Worm (Caenorhabditis elegans): ENCODE results near the gene grl-8.

The grl-8 gene

DNA sequence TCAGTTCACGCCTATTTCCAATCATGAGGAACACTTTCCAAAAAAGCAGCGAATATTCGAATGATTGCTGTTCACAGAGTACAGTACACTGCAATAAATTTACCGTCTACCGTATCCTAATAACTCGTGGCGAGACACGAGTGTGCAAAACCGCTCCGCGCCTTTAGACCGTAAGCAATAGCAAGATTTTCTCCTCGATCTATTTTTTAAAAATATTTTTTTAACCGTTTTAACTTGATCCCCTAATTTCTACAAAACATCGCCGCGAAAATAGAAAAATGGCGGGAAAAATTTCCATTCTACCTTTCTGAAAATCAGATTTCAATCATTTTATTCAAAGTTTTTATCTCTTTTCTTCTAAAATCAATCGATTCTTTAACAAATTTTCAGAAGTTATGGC is 30.2 kb downstream of the grl-8 start, which contains the start of gene era-1:
Gene era-1 (plus strand): TSS at position 366 of the 400 bp plus-strand sequence.
- TF ChIP-seq dve-1 (tag; optimal IDR thresholded peaks at IDR 0.05) (no peak), pha-2 (tag; optimal IDR thresholded peaks at IDR 0.05) (no peak), ceh-30 (tag; optimal IDR thresholded peaks at IDR 0.05) (no peak), pha-4 (tag; optimal IDR thresholded peaks at IDR 0.05) (no peak), ama-1 (optimal IDR thresholded peaks at IDR 0.05) (no peak), K09A11.1 (tag; optimal IDR thresholded peaks at IDR 0.05; ENCODE audit: insufficient read depth) (no peak), hlh-8 (tag; optimal IDR thresholded peaks at IDR 0.05) (no peak)

DNA sequence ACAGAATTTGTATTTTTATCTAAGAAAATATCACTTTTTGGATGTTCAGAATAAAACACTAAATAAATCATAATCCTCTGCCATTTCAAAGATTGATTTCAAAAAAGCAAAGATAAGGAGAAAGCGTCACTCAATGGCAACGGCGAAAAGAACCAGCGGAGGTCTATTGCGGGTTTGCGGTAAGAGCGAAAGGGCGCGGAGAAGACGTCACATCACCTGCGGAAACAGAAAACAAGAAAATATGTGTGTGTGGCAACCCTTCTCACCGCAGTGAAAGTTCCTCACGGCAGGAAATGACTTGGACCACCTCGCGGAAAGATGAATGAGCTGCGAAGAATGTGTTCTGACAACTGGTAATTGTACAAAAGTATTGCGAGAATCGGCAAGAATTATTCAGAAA is 33.1 kb downstream of the grl-8 start:
- TF ChIP-seq pqm-1 (tag; optimal IDR thresholded peaks at IDR 0.05), result no peak
- TF ChIP-seq ceh-24 (tag; optimal IDR thresholded peaks at IDR 0.05), result no peak
- no peak for TF ChIP-seq pros-1 (tag; optimal IDR thresholded peaks at IDR 0.05)
- TF ChIP-seq hlh-13 (GFP tag; optimal IDR thresholded peaks at IDR 0.05), result no peak
- TF ChIP-seq madf-2 (tag; optimal IDR thresholded peaks at IDR 0.05), result no peak
- TF ChIP-seq unc-86 (tag; optimal IDR thresholded peaks at IDR 0.05), result no peak
- no peak for TF ChIP-seq tbx-2 (tag; optimal IDR thresholded peaks at IDR 0.05)
- TF ChIP-seq zip-5 (tag; optimal IDR thresholded peaks at IDR 0.05), result no peak
- no peak for TF ChIP-seq gmeb-2 (tag; optimal IDR thresholded peaks at IDR 0.05)
- no peak for TF ChIP-seq ceh-2 (tag; optimal IDR thresholded peaks at IDR 0.05)
- no peak for TF ChIP-seq fkh-6 (tag; optimal IDR thresholded peaks at IDR 0.05)
- TF ChIP-seq ceh-19 (GFP tag; optimal IDR thresholded peaks at IDR 0.05), result no peak
- no peak for TF ChIP-seq mec-3 (tag; optimal IDR thresholded peaks at IDR 0.05; ENCODE audit: borderline replicate concordance)
- TF ChIP-seq hlh-15 (tag; optimal IDR thresholded peaks at IDR 0.05), result no peak
- TF ChIP-seq ztf-16 (tag; optimal IDR thresholded peaks at IDR 0.05), result no peak
- TF ChIP-seq hlh-30 (tag; optimal IDR thresholded peaks at IDR 0.05; ENCODE audit: insufficient read depth), result no peak
- no peak for TF ChIP-seq C38D4.7 (GFP tag; optimal IDR thresholded peaks at IDR 0.05)
- no peak for TF ChIP-seq dve-1 (tag; optimal IDR thresholded peaks at IDR 0.05)
- no peak for TF ChIP-seq dmd-4 (tag; optimal IDR thresholded peaks at IDR 0.05; ENCODE audit: borderline replicate concordance)
- TF ChIP-seq syd-9 (tag; optimal IDR thresholded peaks at IDR 0.05), result no peak

DNA sequence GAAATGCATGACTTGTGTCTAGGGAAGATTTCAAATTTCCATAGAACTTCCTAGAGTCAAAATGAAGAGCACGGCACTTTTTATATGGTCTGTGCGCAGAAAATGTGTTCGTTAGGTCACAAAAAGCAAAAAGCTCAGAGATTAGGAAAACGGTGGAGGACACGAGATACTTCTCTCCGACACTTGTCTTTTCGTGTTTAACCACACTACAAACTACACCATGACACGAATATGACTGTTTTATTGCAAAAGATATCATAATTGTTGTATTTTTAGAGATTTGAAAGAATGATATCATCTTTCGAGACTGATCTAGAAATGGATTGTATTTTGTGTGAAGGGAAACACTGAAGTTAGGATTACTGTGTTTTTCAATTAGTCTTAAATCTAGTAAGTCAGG is 33.9 kb downstream of the grl-8 start:
- TF ChIP-seq C38D4.7 (GFP tag; optimal IDR thresholded peaks at IDR 0.05) (no peak), pax-1 (tag; optimal IDR thresholded peaks at IDR 0.05) (no peak), gmeb-2 (tag; optimal IDR thresholded peaks at IDR 0.05) (no peak), pag-3 (tag; optimal IDR thresholded peaks at IDR 0.05; ENCODE audit: borderline replicate concordance) (no peak), ceh-14 (tag; optimal IDR thresholded peaks at IDR 0.05) (no peak), F13H6.1 (tag; optimal IDR thresholded peaks at IDR 0.05) (no peak), pqm-1 (tag; optimal IDR thresholded peaks at IDR 0.05) (no peak), odd-2 (tag; optimal IDR thresholded peaks at IDR 0.05) (no peak), che-1 (tag; optimal IDR thresholded peaks at IDR 0.05) (no peak), ama-1 (optimal IDR thresholded peaks at IDR 0.05) (no peak), sox-2 (GFP tag; IDR thresholded peaks at IDR 0.05) (no peak), ceh-48 (tag; optimal IDR thresholded peaks at IDR 0.05) (no peak), nhr-232 (tag; optimal IDR thresholded peaks at IDR 0.05) (no peak), ceh-9 (tag; optimal IDR thresholded peaks at IDR 0.05) (no peak), K09A11.1 (tag; optimal IDR thresholded peaks at IDR 0.05; ENCODE audit: insufficient read depth) (no peak), ceh-30 (tag; optimal IDR thresholded peaks at IDR 0.05) (no peak), lim-6 (tag; optimal IDR thresholded peaks at IDR 0.05) (no peak), fkh-6 (tag; optimal IDR thresholded peaks at IDR 0.05) (no peak), hlh-15 (tag; optimal IDR thresholded peaks at IDR 0.05) (no peak), ceh-18 (tag; optimal IDR thresholded peaks at IDR 0.05) (no peak)

DNA sequence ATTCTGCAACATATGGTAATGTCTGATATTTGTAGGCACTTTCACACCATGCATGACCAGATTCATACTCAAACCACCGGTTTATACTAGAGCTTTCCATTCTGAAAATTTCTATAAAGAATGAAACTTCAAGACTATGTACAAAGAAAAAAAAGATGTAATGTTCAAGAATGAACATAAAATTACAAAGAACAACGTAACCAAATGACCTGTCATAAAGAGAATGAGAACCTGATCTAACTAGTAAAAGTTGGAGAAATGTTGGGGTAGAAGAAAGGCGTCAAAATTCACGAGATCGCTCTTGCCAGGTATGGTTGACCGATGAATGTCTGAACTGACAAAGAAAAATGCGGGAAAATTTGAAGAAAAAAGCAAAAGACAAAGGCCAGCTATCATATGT is 35.3 kb downstream of the grl-8 start, which contains the start of gene W02F12.2:
Gene W02F12.2 (minus strand): TSS at position 101 of the 400 bp plus-strand sequence.
- TF ChIP-seq ceh-34 (tag; optimal IDR thresholded peaks at IDR 0.05) (no peak), zip-5 (tag; optimal IDR thresholded peaks at IDR 0.05) (no peak), pha-4 (tag; optimal IDR thresholded peaks at IDR 0.05) (no peak), pag-3 (tag; optimal IDR thresholded peaks at IDR 0.05; ENCODE audit: borderline replicate concordance) (no peak), lim-6 (tag; optimal IDR thresholded peaks at IDR 0.05) (no peak), dmd-4 (tag; optimal IDR thresholded peaks at IDR 0.05; ENCODE audit: borderline replicate concordance) (no peak), K09A11.1 (tag; optimal IDR thresholded peaks at IDR 0.05; ENCODE audit: insufficient read depth) (no peak), ceh-24 (tag; optimal IDR thresholded peaks at IDR 0.05) (no peak), mec-3 (tag; optimal IDR thresholded peaks at IDR 0.05; ENCODE audit: borderline replicate concordance) (no peak), unc-3 (GFP tag; conservative IDR thresholded peaks at IDR 0.05) (no peak), unc-3 (tag; optimal IDR thresholded peaks at IDR 0.05) (no peak), ceh-2 (tag; optimal IDR thresholded peaks at IDR 0.05) (no peak)

All from whole organism, late embryonic.